Worm (Caenorhabditis elegans) whole organism, L1 larva: ENCODE results near the gene myrf-1.

Experiments used
- C04F5.9 ChIP-seq: sonication (generic microtip); optimal IDR thresholded peaks from 2 replicates; lab custom pipeline; 2016; ENCODE audit warnings: missing genetic modification characterization, missing compliant biosample characterization
- C16A3.4 ChIP-seq: fragments of 150-350 bp; optimal IDR thresholded peaks from 2 replicates; lab custom pipeline; 2014; ENCODE audit warnings: missing biosample characterization, missing genetic modification characterization
- C34B4.2 ChIP-seq: sonication (generic microtip); optimal IDR thresholded peaks from 2 replicates; lab custom pipeline; 2017; ENCODE audit warnings: mild to moderate bottlenecking, missing genetic modification characterization, missing compliant biosample characterization
- F16B12.6 ChIP-seq: fragments of 150-350 bp; optimal IDR thresholded peaks from 2 replicates; lab custom pipeline; 2014; ENCODE audit warnings: missing biosample characterization, missing genetic modification characterization
- Y116A8C.19 ChIP-seq: sonication (generic microtip); optimal IDR thresholded peaks from 2 replicates; lab custom pipeline; 2016; ENCODE audit warnings: missing compliant biosample characterization, missing genetic modification characterization, borderline replicate concordance
- aha-1 ChIP-seq: fragments of 150-350 bp; optimal IDR thresholded peaks from 2 replicates; lab custom pipeline; 2014; ENCODE audit warnings: missing biosample characterization, missing genetic modification characterization
- alr-1 ChIP-seq: fragments of 200-800 bp; sonication (Bioruptor generic); optimal IDR thresholded peaks from 2 replicates; lab custom pipeline; 2018; ENCODE audit warnings: borderline replicate concordance, mild to moderate bottlenecking, missing genetic modification characterization, missing compliant biosample characterization
- aly-2 ChIP-seq: fragments of 150-350 bp; optimal IDR thresholded peaks from 2 replicates; lab custom pipeline; 2014; ENCODE audit warnings: missing biosample characterization, missing genetic modification characterization
- ama-1 ChIP-seq: fragments of 150-350 bp; optimal IDR thresholded peaks from 2 replicates; lab custom pipeline; 2014
- blmp-1 ChIP-seq: fragments of 150-350 bp; optimal IDR thresholded peaks from 2 replicates; lab custom pipeline; 2014; ENCODE audit warnings: missing biosample characterization, missing genetic modification characterization
- ceh-63 ChIP-seq: fragments of 200-800 bp; sonication (Bioruptor generic); optimal IDR thresholded peaks from 2 replicates; lab custom pipeline; 2018; ENCODE audit warnings: mild to moderate bottlenecking, missing genetic modification characterization, missing compliant biosample characterization
- ceh-88 ChIP-seq: fragments of 200-800 bp; sonication (Bioruptor generic); IDR thresholded peaks from 2 replicates; pipeline ENCODE4 v1.3.6; 2022; ENCODE audit warnings: missing genetic modification characterization, missing compliant biosample characterization
- ceh-90 ChIP-seq: sonication (generic microtip); optimal IDR thresholded peaks from 2 replicates; lab custom pipeline; 2016; ENCODE audit warnings: missing genetic modification characterization, missing compliant biosample characterization
- dpl-1 ChIP-seq, 3 experiments: fragments of 150-350 bp in 2 of 3; sonication (generic microtip) in 1 of 3; optimal IDR thresholded peaks; 2 replicates each; lab custom pipeline; 2014 to 2017; ENCODE audit warnings: missing biosample characterization in 3 of 3, missing genetic modification characterization in 3 of 3, missing genetic modification reagents in 3 of 3
- dsc-1 ChIP-seq: sonication (generic microtip); optimal IDR thresholded peaks from 2 replicates; lab custom pipeline; 2016; ENCODE audit warnings: mild to moderate bottlenecking, missing genetic modification characterization, missing compliant biosample characterization
- efl-1 ChIP-seq, 4 experiments: fragments of 150-350 bp; optimal IDR thresholded peaks in 3 of 4; peaks in 1 of 4; 1 replicate in 1 of 4; 2 replicates in 3 of 4; lab custom pipeline; 2014; ENCODE audit warnings: missing biosample characterization in 2 of 4, missing genetic modification characterization in 2 of 4, missing genetic modification reagents in 2 of 4
- egl-13 ChIP-seq: sonication (generic microtip); optimal IDR thresholded peaks from 2 replicates; lab custom pipeline; 2016; ENCODE audit warnings: missing genotype, missing genetic modification reagents, missing genetic modification characterization, missing compliant biosample characterization
- elt-2 ChIP-seq: sonication (generic microtip); optimal IDR thresholded peaks from 2 replicates; lab custom pipeline; 2016; ENCODE audit warnings: missing genetic modification characterization, mild to moderate bottlenecking, inconsistent platforms, missing compliant biosample characterization, missing genetic modification reagents
- elt-3 ChIP-seq, 6 experiments: fragments of 150-350 bp in 1 of 6; sonication (generic microtip); optimal IDR thresholded peaks; 2 replicates each; lab custom pipeline; 2017 to 2018; ENCODE audit warnings: missing biosample characterization in 6 of 6, missing genetic modification characterization in 6 of 6, inconsistent platforms in 1 of 6
- fkh-4 ChIP-seq: sonication (generic microtip); optimal IDR thresholded peaks from 2 replicates; lab custom pipeline; 2016; ENCODE audit warnings: missing compliant biosample characterization, missing genetic modification characterization, borderline replicate concordance
- fos-1 ChIP-seq: fragments of 150-350 bp; optimal IDR thresholded peaks from 2 replicates; lab custom pipeline; 2014; ENCODE audit warnings: missing biosample characterization, missing genetic modification characterization
- grh-1 ChIP-seq: fragments of 200-800 bp; sonication (Bioruptor generic); IDR thresholded peaks from 2 replicates; pipeline ENCODE4 v1.3.6; 2022; ENCODE audit warnings: missing genetic modification reagents, missing genetic modification characterization, missing compliant biosample characterization
- hpl-2 ChIP-seq: fragments of 150-350 bp; optimal IDR thresholded peaks from 2 replicates; lab custom pipeline; 2014; ENCODE audit warnings: missing biosample characterization, missing genetic modification reagents, missing genetic modification characterization
- isw-1 ChIP-seq: fragments of 200-800 bp; sonication (Bioruptor generic); IDR thresholded peaks from 2 replicates; pipeline ENCODE4 v1.3.6; 2022; ENCODE audit warnings: missing genetic modification characterization, missing compliant biosample characterization
- jun-1 ChIP-seq: fragments of 150-350 bp; optimal IDR thresholded peaks from 2 replicates; lab custom pipeline; 2014; ENCODE audit warnings: missing biosample characterization, missing genetic modification reagents, missing genetic modification characterization
- lin-14 ChIP-seq: fragments of 200-800 bp; sonication (Bioruptor generic); optimal IDR thresholded peaks from 2 replicates; lab custom pipeline; 2018; ENCODE audit warnings: mild to moderate bottlenecking, missing genetic modification characterization, moderate library complexity, missing compliant biosample characterization
- lin-35 ChIP-seq, 2 experiments: fragments of 150-350 bp; optimal IDR thresholded peaks; 2 replicates each; lab custom pipeline; 2014; ENCODE audit warnings: missing biosample characterization in 2 of 2, missing genetic modification characterization in 2 of 2, missing genetic modification reagents in 2 of 2
- lir-3 ChIP-seq: sonication (generic microtip); optimal IDR thresholded peaks from 2 replicates; lab custom pipeline; 2016; ENCODE audit warnings: mild to moderate bottlenecking, missing genetic modification characterization, moderate library complexity, missing compliant biosample characterization; ENCODE audit not compliant: poor library complexity
- mab-9 ChIP-seq: fragments of 200-800 bp; sonication (Bioruptor generic); IDR thresholded peaks from 2 replicates; pipeline ENCODE4 v1.3.6; 2022; ENCODE audit warnings: missing genetic modification reagents, missing genetic modification characterization, missing compliant biosample characterization
- mdl-1 ChIP-seq, 2 experiments: fragments of 150-350 bp; optimal IDR thresholded peaks; 2 replicates each; lab custom pipeline; 2014 to 2017; ENCODE audit warnings: missing biosample characterization in 2 of 2, missing genetic modification characterization in 2 of 2, inconsistent platforms in 1 of 2
- mef-2 ChIP-seq: fragments of 150-350 bp; optimal IDR thresholded peaks from 2 replicates; lab custom pipeline; 2014; ENCODE audit warnings: missing biosample characterization, missing genetic modification characterization
- mep-1 ChIP-seq: fragments of 150-350 bp; optimal IDR thresholded peaks from 2 replicates; lab custom pipeline; 2014; ENCODE audit warnings: missing biosample characterization, missing genetic modification characterization
- nhr-11 ChIP-seq: fragments of 150-350 bp; optimal IDR thresholded peaks from 2 replicates; lab custom pipeline; 2014; ENCODE audit warnings: missing biosample characterization, missing genetic modification characterization
- nhr-12 ChIP-seq: sonication (generic microtip); optimal IDR thresholded peaks from 2 replicates; lab custom pipeline; 2017; ENCODE audit warnings: missing biosample characterization, missing genetic modification characterization
- nhr-19 ChIP-seq: fragments of 200-800 bp; sonication (Bioruptor generic); conservative IDR thresholded peaks from 2 replicates; pipeline ENCODE4 v1.3.6; 2022; ENCODE audit warnings: missing genetic modification characterization, missing compliant biosample characterization
- nhr-237 ChIP-seq: fragments of 150-350 bp; optimal IDR thresholded peaks from 2 replicates; lab custom pipeline; 2014; ENCODE audit warnings: missing biosample characterization, missing genetic modification characterization
- nhr-28 ChIP-seq: fragments of 150-350 bp; optimal IDR thresholded peaks from 2 replicates; lab custom pipeline; 2014; ENCODE audit warnings: missing biosample characterization, missing genetic modification characterization
- nhr-77 ChIP-seq: fragments of 150-350 bp; optimal IDR thresholded peaks from 2 replicates; lab custom pipeline; 2014; ENCODE audit warnings: missing biosample characterization, missing genetic modification characterization
- pax-3 ChIP-seq: fragments of 200-800 bp; sonication (Bioruptor generic); optimal IDR thresholded peaks from 2 replicates; lab custom pipeline; 2018; ENCODE audit warnings: mild to moderate bottlenecking, missing genetic modification characterization, moderate library complexity, missing compliant biosample characterization
- skn-1 ChIP-seq: fragments of 150-350 bp; optimal IDR thresholded peaks from 2 replicates; lab custom pipeline; 2014; ENCODE audit warnings: missing biosample characterization, missing genetic modification characterization
- snpc-4 ChIP-seq: fragments of 150-350 bp; optimal IDR thresholded peaks from 2 replicates; lab custom pipeline; 2014; ENCODE audit warnings: missing biosample characterization, missing genetic modification characterization
- sox-4 ChIP-seq: sonication (generic microtip); optimal IDR thresholded peaks from 2 replicates; lab custom pipeline; 2016; ENCODE audit warnings: missing genetic modification characterization, missing compliant biosample characterization
- unc-62 ChIP-seq: fragments of 150-350 bp; optimal IDR thresholded peaks from 2 replicates; lab custom pipeline; 2014; ENCODE audit warnings: missing biosample characterization, missing genetic modification reagents, missing genetic modification characterization
- vab-15 ChIP-seq: sonication (generic microtip); optimal IDR thresholded peaks from 2 replicates; lab custom pipeline; 2017; ENCODE audit warnings: missing genotype, mild to moderate bottlenecking, missing genetic modification characterization, missing compliant biosample characterization
- xbp-1 ChIP-seq: sonication (generic microtip); optimal IDR thresholded peaks from 2 replicates; lab custom pipeline; 2016; ENCODE audit warnings: missing genetic modification characterization, missing compliant biosample characterization
- zag-1 ChIP-seq: fragments of 150-350 bp; optimal IDR thresholded peaks from 2 replicates; lab custom pipeline; 2014; ENCODE audit warnings: missing biosample characterization, missing genetic modification characterization
- ztf-4 ChIP-seq: fragments of 150-350 bp; optimal IDR thresholded peaks from 2 replicates; lab custom pipeline; 2014; ENCODE audit warnings: missing biosample characterization, missing genetic modification characterization

The myrf-1 gene

DNA sequence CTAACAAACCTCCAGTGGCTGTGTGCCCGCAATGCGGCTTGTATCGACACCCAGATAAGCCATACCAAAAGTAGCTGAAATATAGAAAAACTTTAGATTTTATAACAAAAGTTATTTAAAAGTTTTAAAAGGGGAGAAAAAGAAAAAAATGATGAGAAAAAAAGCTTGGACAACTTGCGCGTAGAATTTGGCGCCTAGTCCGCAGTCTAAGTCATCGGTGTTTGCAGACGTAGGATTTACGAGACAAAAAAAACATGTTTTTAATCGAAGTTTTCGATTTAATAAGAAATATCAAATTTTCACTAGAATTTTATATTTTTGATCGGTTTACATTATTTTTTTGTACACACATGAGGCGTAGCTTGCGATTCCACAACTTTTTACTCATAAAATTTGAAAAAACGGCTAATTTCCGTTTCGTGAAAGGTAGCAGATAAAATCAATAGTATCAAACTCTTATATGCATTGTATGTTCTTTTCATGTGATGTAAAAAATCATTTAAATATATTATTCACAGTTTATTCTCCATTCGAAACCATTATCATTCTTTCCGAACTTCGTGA, 39.7 kb upstream of the myrf-1 start, which contains the start of gene pro-1 (continued):
- TF ChIP-seq F16B12.6 = peak; percentile 97
- peak; percentile 85 for TF ChIP-seq ceh-88 (GFP tag; lab: Robert Waterston, UW)
- peak; percentile 87 for TF ChIP-seq mep-1 (tag; lab: Kevin White, UChicago)
- peak; percentile 25 for TF ChIP-seq snpc-4 (tag; lab: Kevin White, UChicago)
- peak; percentile 37 for TF ChIP-seq mab-9
- TF ChIP-seq aha-1 = no peak
- TF ChIP-seq lin-35 (GFP tag; optimal IDR thresholded peaks at IDR 0.05; lab: Kevin White, UChicago) = peak; percentile 66 to 83
- TF ChIP-seq nhr-237 = no peak
- peak; percentile 64 for TF ChIP-seq skn-1 (tag; lab: Kevin White, UChicago)
- TF ChIP-seq nhr-11 (tag; lab: Kevin White, UChicago) = peak; percentile 53
- TF ChIP-seq C04F5.9 (tag; lab: Kevin White, UChicago) = peak; percentile 19
- TF ChIP-seq pax-3 (tag; lab: Kevin White, UChicago) = peak; percentile 52
- peak; percentile 74 for TF ChIP-seq grh-1
- TF ChIP-seq efl-1 (optimal IDR thresholded peaks at IDR 0.05; lab: Kevin White, UChicago) = peak; percentile 64 to 76
- peak; percentile 70 to 98 for TF ChIP-seq efl-1 (GFP tag; optimal IDR thresholded peaks at IDR 0.05 in 1 of 2; lab: Kevin White, UChicago)
- TF ChIP-seq ama-1 (lab: Kevin White, UChicago) = peak; percentile 98
- TF ChIP-seq, all 84 proteins: peak for 51

DNA sequence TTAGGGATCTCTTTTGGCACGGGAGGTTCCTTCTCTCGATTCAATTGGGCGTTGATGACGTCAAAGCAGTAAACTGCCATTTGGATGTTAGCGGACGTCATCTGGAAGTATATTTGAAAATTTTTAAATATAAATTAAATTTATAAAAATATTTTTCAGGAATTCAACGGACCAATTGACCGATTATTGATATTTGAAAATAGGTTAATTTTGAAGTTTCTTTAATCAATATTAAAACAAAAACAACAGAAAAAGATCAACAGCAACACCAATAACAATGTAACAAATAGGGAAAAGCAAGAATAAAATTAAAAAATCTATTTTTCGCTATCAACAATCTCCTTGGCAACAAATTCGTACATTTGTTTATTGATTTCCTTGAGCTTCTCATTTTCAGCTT, 36.9 kb upstream of the myrf-1 start, which contains the start of gene R166.3:
TSS of gene R166.3 (minus strand) at position 101 of the 400 bp plus-strand sequence.
- TF ChIP-seq ceh-63 (GFP tag; lab: Kevin White, UChicago) = no peak
- no peak for TF ChIP-seq efl-1 (optimal IDR thresholded peaks at IDR 0.05; lab: Kevin White, UChicago)
- peak in 1 of 2 experiments; percentile 53 for TF ChIP-seq efl-1 (GFP tag; optimal IDR thresholded peaks at IDR 0.05 in 1 of 2; lab: Kevin White, UChicago)
- TF ChIP-seq, all 84 proteins: peak for 1

ce11 chrII:10537988-10538387, 35.6 kb upstream of the myrf-1 start:
- TF ChIP-seq C16A3.4 = peak; percentile 22
- TF ChIP-seq Y116A8C.19 = peak; percentile 56
- TF ChIP-seq zag-1 (tag; lab: Kevin White, UChicago) = no peak
- peak; percentile 71 for TF ChIP-seq lin-14
- no peak for TF ChIP-seq hpl-2
- TF ChIP-seq sox-4 (tag; lab: Kevin White, UChicago) = peak; percentile 82
- TF ChIP-seq fos-1 (tag; lab: Kevin White, UChicago) = peak; percentile 37
- peak; percentile 26 for TF ChIP-seq blmp-1
- TF ChIP-seq alr-1 = no peak
- TF ChIP-seq jun-1 (tag; lab: Kevin White, UChicago) = no peak
- TF ChIP-seq elt-3 (tag; optimal IDR thresholded peaks at IDR 0.05; lab: Kevin White, UChicago) = no peak
- peak; percentile 36 for TF ChIP-seq F16B12.6
- TF ChIP-seq isw-1 (GFP tag; lab: Robert Waterston, UW) = peak; percentile 25; the same call in 1 of the 2 replicates
- no peak for TF ChIP-seq nhr-237
- peak; percentile 89 for TF ChIP-seq ceh-90
- no peak for TF ChIP-seq unc-62 (GFP tag; lab: Kevin White, UChicago)
- peak; percentile 97 for TF ChIP-seq fkh-4 (tag; lab: Kevin White, UChicago)
- TF ChIP-seq egl-13 = peak; percentile 80
- peak; percentile 91 for TF ChIP-seq lir-3 (tag; lab: Kevin White, UChicago)
- TF ChIP-seq mef-2 (tag; lab: Kevin White, UChicago) = no peak
- TF ChIP-seq vab-15 = no peak
- TF ChIP-seq elt-2 = peak; percentile 68
- TF ChIP-seq nhr-19 (GFP tag; lab: Robert Waterston, UW) = peak; percentile 78
- TF ChIP-seq C34B4.2 = no peak
- no peak for TF ChIP-seq aha-1
- TF ChIP-seq nhr-28 (tag; lab: Kevin White, UChicago) = no peak
- peak; percentile 51 to 62 for TF ChIP-seq lin-35 (GFP tag; optimal IDR thresholded peaks at IDR 0.05; lab: Kevin White, UChicago)
- no peak for TF ChIP-seq ztf-4
- TF ChIP-seq mep-1 (tag; lab: Kevin White, UChicago) = peak; percentile 48
- peak; percentile 77; the same call in 1 of the 2 replicates for TF ChIP-seq mab-9
- TF ChIP-seq aly-2 (tag; lab: Kevin White, UChicago) = no peak
- peak; percentile 81 for TF ChIP-seq xbp-1 (tag; lab: Kevin White, UChicago)
- peak; percentile 94 for TF ChIP-seq dsc-1 (tag; lab: Kevin White, UChicago)
- no peak for TF ChIP-seq nhr-12 (tag; lab: Kevin White, UChicago)
- TF ChIP-seq nhr-77 = peak; percentile 10
- peak; percentile 42 to 73 (median 52) for TF ChIP-seq dpl-1 (GFP tag; optimal IDR thresholded peaks at IDR 0.05; lab: Kevin White, UChicago)
- no peak for TF ChIP-seq mdl-1 (tag; optimal IDR thresholded peaks at IDR 0.05; lab: Kevin White, UChicago)
